Fruit fly (Drosophila melanogaster): ENCODE measurements around the gene obst-I.

DNA sequence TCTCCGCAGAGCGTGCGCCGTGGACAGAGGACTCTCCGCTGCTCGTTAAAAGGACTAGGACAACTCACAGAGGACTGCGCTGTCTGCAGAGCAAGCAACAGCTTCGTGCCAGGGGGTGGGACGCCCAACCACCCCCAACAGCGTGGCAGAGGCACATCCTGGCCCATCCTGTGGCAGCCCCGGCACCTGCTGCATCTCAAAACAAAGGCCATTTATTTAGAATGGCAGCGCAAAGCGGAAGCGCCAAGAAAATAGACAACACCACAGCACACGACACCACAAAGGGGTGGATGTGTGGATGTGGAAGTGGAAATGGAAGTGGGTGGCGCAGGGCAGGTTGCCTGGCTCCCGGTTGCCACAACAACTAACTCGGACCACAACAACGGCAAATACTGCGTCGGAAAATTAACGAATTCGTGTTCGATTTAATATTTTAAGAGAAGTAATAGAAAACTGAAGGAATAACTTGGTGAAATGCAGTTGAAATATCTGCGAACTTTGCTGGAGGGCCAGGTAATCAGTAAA lies 38.4 kb upstream of the obst-I start, which contains the start of gene Oseg2:
- TF ChIP-seq CG33213 (GFP tag; optimal IDR thresholded peaks at IDR 0.05) (no peak), CG17361 (GFP tag; IDR thresholded peaks at IDR 0.05) (no peak), CG12659 (GFP tag; optimal IDR thresholded peaks at IDR 0.05) (no peak), CG4617 (GFP tag; optimal IDR thresholded peaks at IDR 0.05; ENCODE audit: borderline replicate concordance) (no peak), Ravus (GFP tag; IDR thresholded peaks at IDR 0.05) (no peak), CG30403 (GFP tag; optimal IDR thresholded peaks at IDR 0.05) (no peak), Sox100B (GFP tag; optimal IDR thresholded peaks at IDR 0.05) (no peak), peb (GFP tag; IDR thresholded peaks at IDR 0.05) (no peak), nerfin-2 (GFP tag; IDR thresholded peaks at IDR 0.05; ENCODE audit: partially characterized antibody) (no peak), tx (GFP tag; optimal IDR thresholded peaks at IDR 0.05) (no peak), Nf-YB (GFP tag; optimal IDR thresholded peaks at IDR 0.05) (no peak), pfk (GFP tag; optimal IDR thresholded peaks at IDR 0.05) (no peak), CG6689 (GFP tag; IDR thresholded peaks at IDR 0.05) (no peak), CG3847 (GFP tag; IDR thresholded peaks at IDR 0.05) (no peak)

Measured in whole organism, embryonic.